Fruit fly (Drosophila melanogaster) whole organism, embryonic: ENCODE measurements around the gene dock.

Experiments used
- CG11456 ChIP-seq: fragments of 200-800 bp; sonication (Bioruptor generic); IDR thresholded peaks from 3 replicates; pipeline ENCODE4 v1.3.6; 2022; ENCODE audit warnings: missing biosample characterization, missing genetic modification characterization
- CG11695 ChIP-seq: fragments of 200-800 bp; sonication (Bioruptor generic); IDR thresholded peaks from 3 replicates; pipeline ENCODE4 v1.3.6; 2022; ENCODE audit warnings: missing biosample characterization, missing genetic modification characterization
- CG14860 ChIP-seq: fragments of 200-800 bp; sonication (Bioruptor generic); IDR thresholded peaks from 3 replicates; pipeline ENCODE4 v1.3.6; 2022; ENCODE audit warnings: missing biosample characterization, missing genetic modification characterization; ENCODE audit not compliant: partially characterized antibody
- CG17359 ChIP-seq: fragments of 200-800 bp; sonication (Bioruptor generic); optimal IDR thresholded peaks from 3 replicates; lab custom pipeline; 2018; ENCODE audit warnings: missing biosample characterization, mild to moderate bottlenecking, missing genetic modification characterization, moderate library complexity
- CG18011 ChIP-seq: fragments of 200-800 bp; sonication (Bioruptor generic); optimal IDR thresholded peaks from 2 replicates; lab custom pipeline; 2017; ENCODE audit warnings: missing biosample characterization, missing genetic modification characterization, mild to moderate bottlenecking, moderate library complexity, missing genotype
- CG18262 ChIP-seq: fragments of 200-800 bp; optimal IDR thresholded peaks from 3 replicates; lab custom pipeline; 2019; ENCODE audit warnings: missing biosample characterization, mild to moderate bottlenecking, missing genetic modification characterization, moderate library complexity
- CG2875 ChIP-seq: fragments of 200-800 bp; sonication (Bioruptor generic); optimal IDR thresholded peaks from 2 replicates; lab custom pipeline; 2017; ENCODE audit warnings: missing biosample characterization, mild to moderate bottlenecking, missing genetic modification characterization, missing genetic modification reagents
- CG30020 ChIP-seq: fragments of 200-800 bp; optimal IDR thresholded peaks from 2 replicates; lab custom pipeline; 2019; ENCODE audit warnings: missing biosample characterization, mild to moderate bottlenecking, missing genetic modification characterization, moderate library complexity
- CG31441 ChIP-seq: fragments of 200-800 bp; sonication (Bioruptor generic); IDR thresholded peaks from 2 replicates; pipeline ENCODE4 v1.3.6; 2022; ENCODE audit warnings: missing biosample characterization, missing genetic modification characterization
- CG34376 ChIP-seq: fragments of 200-800 bp; sonication (Bioruptor generic); optimal IDR thresholded peaks from 2 replicates; lab custom pipeline; 2018; ENCODE audit warnings: missing biosample characterization, mild to moderate bottlenecking, missing genetic modification characterization
- CG4282 ChIP-seq: fragments of 200-800 bp; sonication (Bioruptor generic); optimal IDR thresholded peaks from 2 replicates; lab custom pipeline; 2016; ENCODE audit warnings: missing biosample characterization, missing genetic modification characterization
- CG4730 ChIP-seq: fragments of 200-800 bp; sonication (Bioruptor generic); IDR thresholded peaks from 2 replicates; pipeline ENCODE4 v1.3.6; 2022; ENCODE audit warnings: missing biosample characterization, missing genetic modification characterization
- CG7357 ChIP-seq: fragments of 200-800 bp; sonication (Bioruptor generic); IDR thresholded peaks from 3 replicates; pipeline ENCODE4 v1.3.6; 2022; ENCODE audit warnings: missing biosample characterization, missing genetic modification characterization
- CG8281 ChIP-seq: fragments of 200-800 bp; sonication (Bioruptor generic); optimal IDR thresholded peaks from 2 replicates; lab custom pipeline; 2018; ENCODE audit warnings: missing biosample characterization, mild to moderate bottlenecking, missing genetic modification characterization, moderate library complexity
- CG9437 ChIP-seq: fragments of 200-800 bp; sonication (Bioruptor generic); optimal IDR thresholded peaks from 2 replicates; lab custom pipeline; 2018; ENCODE audit warnings: missing biosample characterization, mild to moderate bottlenecking, missing genetic modification characterization
- Doc3 ChIP-seq: fragments of 200-800 bp; sonication (Bioruptor generic); IDR thresholded peaks from 3 replicates; pipeline ENCODE4 v1.3.6; 2022; ENCODE audit warnings: missing biosample characterization, missing genetic modification characterization; ENCODE audit not compliant: partially characterized antibody
- Eip74EF ChIP-seq, 2 experiments: fragments of 200-800 bp in 1 of 2; fragments of >200 bp in 1 of 2; sonication (Bioruptor generic) in 1 of 2; optimal IDR thresholded peaks; 2 replicates each; lab custom pipeline; 2017 to 2019; ENCODE audit warnings: missing biosample characterization in 2 of 2, missing genetic modification characterization in 2 of 2, mild to moderate bottlenecking in 1 of 2, moderate library complexity in 1 of 2
- Gsc ChIP-seq: fragments of 200-800 bp; sonication (Bioruptor generic); IDR thresholded peaks from 2 replicates; pipeline ENCODE4 v1.3.6; 2022; ENCODE audit warnings: missing biosample characterization, missing genetic modification characterization
- Kr ChIP-seq: fragments of 200-800 bp; sonication (Bioruptor generic); optimal IDR thresholded peaks from 2 replicates; lab custom pipeline; 2017; ENCODE audit warnings: missing biosample characterization, mild to moderate bottlenecking, missing genetic modification characterization
- NC2α ChIP-seq: fragments of 200-800 bp; sonication (Bioruptor generic); optimal IDR thresholded peaks from 2 replicates; lab custom pipeline; 2016; ENCODE audit warnings: missing biosample characterization, missing genetic modification characterization
- NK7.1 ChIP-seq: fragments of 200-800 bp; sonication (Bioruptor generic); optimal IDR thresholded peaks from 3 replicates; lab custom pipeline; 2016; ENCODE audit warnings: missing biosample characterization, missing genetic modification characterization
- Sin3A ChIP-seq: fragments of >200 bp; optimal IDR thresholded peaks from 2 replicates; lab custom pipeline; 2018
- Sox102F ChIP-seq: fragments of 200-800 bp; sonication (Bioruptor generic); optimal IDR thresholded peaks from 2 replicates; lab custom pipeline; 2018; ENCODE audit warnings: missing biosample characterization, mild to moderate bottlenecking, missing genetic modification characterization, moderate library complexity
- Xrp1 ChIP-seq: fragments of 200-800 bp; sonication (Bioruptor generic); IDR thresholded peaks from 2 replicates; pipeline ENCODE4 v1.3.6; 2022; ENCODE audit warnings: missing biosample characterization, missing genetic modification characterization
- ac ChIP-seq: fragments of 200-800 bp; sonication (Bioruptor generic); optimal IDR thresholded peaks from 3 replicates; lab custom pipeline; 2017; ENCODE audit warnings: missing biosample characterization, mild to moderate bottlenecking, missing genetic modification characterization
- ato ChIP-seq: fragments of 200-800 bp; sonication (Bioruptor generic); IDR thresholded peaks from 2 replicates; pipeline ENCODE4 v1.3.6; 2022; ENCODE audit warnings: missing biosample characterization, missing genetic modification characterization; ENCODE audit not compliant: partially characterized antibody
- bbx ChIP-seq: fragments of 200-800 bp; sonication (Bioruptor generic); IDR thresholded peaks from 2 replicates; pipeline ENCODE4 v1.3.6; 2022; ENCODE audit warnings: missing biosample characterization, missing genetic modification characterization; ENCODE audit not compliant: partially characterized antibody
- chinmo ChIP-seq: fragments of 200-800 bp; sonication (Bioruptor generic); IDR thresholded peaks from 4 replicates; pipeline ENCODE4 v1.3.6; 2022; ENCODE audit warnings: missing biosample characterization, missing genetic modification characterization; ENCODE audit not compliant: partially characterized antibody
- corto ChIP-seq: fragments of 200-800 bp; sonication (Bioruptor generic); optimal IDR thresholded peaks from 2 replicates; lab custom pipeline; 2016; ENCODE audit warnings: missing biosample characterization, mild to moderate bottlenecking, missing genetic modification characterization, moderate library complexity
- dati ChIP-seq: fragments of 200-800 bp; sonication (Bioruptor generic); IDR thresholded peaks from 2 replicates; pipeline ENCODE4 v1.3.6; 2022; ENCODE audit warnings: missing biosample characterization, missing genetic modification characterization
- dm ChIP-seq: fragments of 200-800 bp; sonication (Bioruptor generic); optimal IDR thresholded peaks from 3 replicates; lab custom pipeline; 2016; ENCODE audit warnings: missing biosample characterization, missing genetic modification characterization
- eve ChIP-seq, 2 experiments: fragments of >200 bp; optimal IDR thresholded peaks; 2 replicates each; lab custom pipeline; 2017; ENCODE audit warnings: missing biosample characterization in 2 of 2, missing genetic modification characterization in 2 of 2
- fd64A ChIP-seq: fragments of 200-800 bp; sonication (Bioruptor generic); optimal IDR thresholded peaks from 3 replicates; lab custom pipeline; 2018; ENCODE audit warnings: missing biosample characterization, mild to moderate bottlenecking, missing genetic modification characterization
- ham ChIP-seq: fragments of 200-800 bp; sonication (Bioruptor generic); IDR thresholded peaks from 2 replicates; pipeline ENCODE4 v1.3.6; 2022; ENCODE audit warnings: missing biosample characterization, missing genetic modification characterization
- hb ChIP-seq: fragments of 200-800 bp; sonication (Bioruptor generic); IDR thresholded peaks from 3 replicates; pipeline ENCODE4 v1.3.6; 2022; ENCODE audit warnings: missing biosample characterization, missing genetic modification characterization; ENCODE audit not compliant: partially characterized antibody
- hbn ChIP-seq: fragments of 200-800 bp; sonication (Bioruptor generic); IDR thresholded peaks from 2 replicates; pipeline ENCODE4 v1.3.6; 2022; ENCODE audit warnings: missing biosample characterization, missing genetic modification characterization; ENCODE audit not compliant: partially characterized antibody
- knrl ChIP-seq: fragments of 200-800 bp; sonication (Bioruptor generic); IDR thresholded peaks from 3 replicates; pipeline ENCODE4 v1.3.6; 2022; ENCODE audit warnings: missing biosample characterization, missing genetic modification characterization; ENCODE audit not compliant: partially characterized antibody
- org-1 ChIP-seq: fragments of 200-800 bp; sonication (Bioruptor generic); optimal IDR thresholded peaks from 2 replicates; lab custom pipeline; 2017; ENCODE audit warnings: missing biosample characterization, missing genetic modification characterization
- pan ChIP-seq, 4 experiments: fragments of >200 bp in 3 of 4; fragments of 200-800 bp in 1 of 4; sonication (Bioruptor generic) in 1 of 4; optimal IDR thresholded peaks in 3 of 4; IDR thresholded peaks in 1 of 4; 2 replicates each; pipeline versions ENCODE4 v1.3.6 to Lab custom; 2017 to 2022; ENCODE audit warnings: missing biosample characterization in 2 of 4, missing genetic modification characterization in 2 of 4, mixed read lengths in 1 of 4
- pfk ChIP-seq: fragments of 200-800 bp; sonication (Bioruptor generic); optimal IDR thresholded peaks from 2 replicates; lab custom pipeline; 2018; ENCODE audit warnings: missing biosample characterization, mild to moderate bottlenecking, missing genetic modification characterization, moderate library complexity
- ranshi ChIP-seq: fragments of 200-800 bp; sonication (Bioruptor generic); IDR thresholded peaks from 2 replicates; pipeline ENCODE4 v1.3.6; 2022; ENCODE audit warnings: missing biosample characterization, missing genetic modification characterization
- rib ChIP-seq: fragments of 200-800 bp; sonication (Bioruptor generic); IDR thresholded peaks from 2 replicates; pipeline ENCODE4 v1.3.6; 2022; ENCODE audit warnings: missing biosample characterization, missing genetic modification characterization
- shn ChIP-seq: fragments of 200-800 bp; sonication (Bioruptor generic); optimal IDR thresholded peaks from 3 replicates; lab custom pipeline; 2016; ENCODE audit warnings: missing biosample characterization, missing genetic modification characterization
- sob ChIP-seq: fragments of 200-800 bp; sonication (Bioruptor generic); IDR thresholded peaks from 2 replicates; pipeline ENCODE4 v1.3.6; 2022; ENCODE audit warnings: missing biosample characterization, missing genetic modification characterization
- sqz ChIP-seq: fragments of 200-800 bp; sonication (Bioruptor generic); optimal IDR thresholded peaks from 3 replicates; lab custom pipeline; 2018; ENCODE audit warnings: missing biosample characterization, mild to moderate bottlenecking, missing genetic modification characterization
- tna ChIP-seq: fragments of 200-800 bp; sonication (Bioruptor generic); IDR thresholded peaks from 2 replicates; pipeline ENCODE4 v1.3.6; 2022; ENCODE audit warnings: missing biosample characterization, missing genetic modification characterization; ENCODE audit not compliant: partially characterized antibody
- trem ChIP-seq: fragments of 200-800 bp; optimal IDR thresholded peaks from 3 replicates; lab custom pipeline; 2019; ENCODE audit warnings: missing biosample characterization, mild to moderate bottlenecking, missing genetic modification characterization, moderate library complexity
- tx ChIP-seq: fragments of 200-800 bp; sonication (Bioruptor generic); optimal IDR thresholded peaks from 2 replicates; lab custom pipeline; 2016; ENCODE audit warnings: missing biosample characterization, missing genetic modification characterization
- zfh2 ChIP-seq: fragments of 200-800 bp; sonication (Bioruptor generic); optimal IDR thresholded peaks from 2 replicates; lab custom pipeline; 2016; ENCODE audit warnings: missing biosample characterization, missing genetic modification characterization

The dock gene

DNA sequence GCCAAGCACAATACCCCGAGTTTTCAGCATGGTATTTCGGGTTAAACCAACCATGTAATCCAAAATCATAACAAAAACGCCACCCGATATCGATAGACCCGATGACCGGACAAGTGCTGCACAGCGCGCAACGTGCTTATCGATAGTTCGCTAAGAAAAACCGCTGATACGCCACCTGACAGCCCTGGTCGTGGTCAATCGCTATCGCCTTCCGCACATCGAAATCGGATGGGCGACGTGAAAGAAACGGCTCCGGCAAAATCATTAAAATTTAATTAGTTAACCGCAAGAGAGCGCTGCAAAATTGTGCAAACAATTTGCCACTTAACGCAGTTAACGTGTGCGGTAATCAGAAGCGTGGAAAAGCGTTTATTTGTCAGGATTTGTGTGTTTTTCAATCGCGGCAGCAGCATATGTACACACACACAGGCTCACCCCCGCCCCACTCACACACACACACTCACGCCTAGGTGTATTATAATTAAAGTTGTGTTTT, at the start of gene dock, which contains the start of gene CG3862:
Gene dock (plus strand): TSS at position 202 of the 496 bp plus-strand sequence.
Gene CG3862 (minus strand): TSS at position 94 of the 496 bp plus-strand sequence.
- TF ChIP-seq ranshi (GFP tag; lab: Robert Waterston, UW), result peak; percentile 49; the same call in 1 of the 2 replicates
- no peak for TF ChIP-seq CG2875 (GFP tag; lab: Kevin White, UChicago)
- TF ChIP-seq ham, result no peak
- TF ChIP-seq Kr, result no peak
- no peak for TF ChIP-seq ac (GFP tag; lab: Kevin White, UChicago)
- no peak for TF ChIP-seq CG4730 (GFP tag; lab: Robert Waterston, UW)
- TF ChIP-seq NK7.1 (GFP tag; lab: Kevin White, UChicago), result peak; percentile 58
- peak; percentile 84 for TF ChIP-seq Doc3 (GFP tag; lab: Robert Waterston, UW)
- TF ChIP-seq CG8281, result no peak
- TF ChIP-seq hb (GFP tag; lab: Robert Waterston, UW), result peak; percentile 97
- peak; percentile 99 for TF ChIP-seq tna (GFP tag; lab: Robert Waterston, UW)
- peak; percentile 0 for TF ChIP-seq org-1
- no peak for TF ChIP-seq pan (optimal IDR thresholded peaks at IDR 0.05; lab: Kevin White, UChicago)
- TF ChIP-seq pan (GFP tag; optimal IDR thresholded peaks at IDR 0.05 in 1 of 2, IDR thresholded peaks at IDR 0.05 in 1 of 2), result peak in 1 of 2 experiments; percentile 50
- TF ChIP-seq trem, result peak; percentile 32
- peak; percentile 12 for TF ChIP-seq CG18262 (tag; lab: Kevin White, UChicago)
- peak; percentile 99 for TF ChIP-seq bbx (GFP tag; lab: Robert Waterston, UW)
- TF ChIP-seq tx (GFP tag; lab: Kevin White, UChicago), result peak; percentile 46
- TF ChIP-seq chinmo, result peak; percentile 88; the same call in 3 of the 4 replicates
- peak; percentile 96 for TF ChIP-seq CG14860 (GFP tag; lab: Robert Waterston, UW)
- TF ChIP-seq corto (GFP tag; lab: Kevin White, UChicago), result no peak
- peak; percentile 12 for TF ChIP-seq CG9437 (GFP tag; lab: Kevin White, UChicago)
- no peak for TF ChIP-seq eve (GFP tag; optimal IDR thresholded peaks at IDR 0.05; lab: Kevin White, UChicago)
- peak; percentile 26 for TF ChIP-seq NC2α (GFP tag; lab: Kevin White, UChicago)
- peak; percentile 90 for TF ChIP-seq hbn (GFP tag; lab: Robert Waterston, UW)
- TF ChIP-seq CG18011 (GFP tag; lab: Kevin White, UChicago), result peak; percentile 37
- peak; percentile 45; the same call in 1 of the 2 replicates for TF ChIP-seq Xrp1
- peak; percentile 29; the same call in 1 of the 2 replicates for TF ChIP-seq CG31441 (GFP tag; lab: Robert Waterston, UW)
- peak; percentile 77 for TF ChIP-seq CG11456 (GFP tag; lab: Robert Waterston, UW)
- no peak for TF ChIP-seq CG7357 (GFP tag; lab: Robert Waterston, UW)
- TF ChIP-seq CG17359 (tag; lab: Kevin White, UChicago), result peak; percentile 45
- TF ChIP-seq Gsc (GFP tag; lab: Robert Waterston, UW), result no peak
- no peak for TF ChIP-seq sqz
- TF ChIP-seq pfk, result peak; percentile 12
- TF ChIP-seq CG4282 (GFP tag; lab: Kevin White, UChicago), result peak; percentile 34
- peak; percentile 77 for TF ChIP-seq Sin3A (lab: Kevin White, UChicago)
- peak; percentile 75 for TF ChIP-seq sob (GFP tag; lab: Robert Waterston, UW)
- TF ChIP-seq CG34376, result peak; percentile 58
- TF ChIP-seq zfh2, result peak; percentile 77
- peak; percentile 91 for TF ChIP-seq knrl (GFP tag; lab: Robert Waterston, UW)
- TF ChIP-seq CG30020 (tag; lab: Kevin White, UChicago), result peak; percentile 16
- no peak for TF ChIP-seq fd64A (GFP tag; lab: Kevin White, UChicago)
- TF ChIP-seq dati (GFP tag; lab: Robert Waterston, UW), result no peak
- no peak for TF ChIP-seq Sox102F (GFP tag; lab: Kevin White, UChicago)
- TF ChIP-seq Eip74EF (GFP tag; optimal IDR thresholded peaks at IDR 0.05; lab: Kevin White, UChicago), result peak in 1 of 2 experiments; percentile 66
- peak; percentile 39; the same call in 1 of the 2 replicates for TF ChIP-seq rib (GFP tag; lab: Robert Waterston, UW)
- 0 out of 3 replicates have a peak, but pooled peaks have one; percentile 12 for TF ChIP-seq CG11695
- TF ChIP-seq ato (GFP tag; lab: Robert Waterston, UW), result peak; percentile 97
- peak; percentile 66 for TF ChIP-seq dm (GFP tag; lab: Kevin White, UChicago)
- peak; percentile 19 for TF ChIP-seq shn (GFP tag; lab: Kevin White, UChicago)
